Worm (Caenorhabditis elegans): ENCODE data around the gene Y39A3B.8.

- TF ChIP-seq blmp-1 (tag; optimal IDR thresholded peaks at IDR 0.05): no peak
- TF ChIP-seq nhr-12 (tag; optimal IDR thresholded peaks at IDR 0.05): no peak
Observed at ce11 chrIII:2013156-2013854, 25.5 kb downstream of the Y39A3B.8 start.
